Worm (Caenorhabditis elegans): Measurements from ENCODE around the gene dnj-23.

- TF ChIP-seq ZK337.2 (GFP tag; IDR thresholded peaks at IDR 0.05) (no peak), ceh-28 (tag; optimal IDR thresholded peaks at IDR 0.05) (no peak), fos-1 (tag; optimal IDR thresholded peaks at IDR 0.05) (no peak), dpl-1 (GFP tag; optimal IDR thresholded peaks at IDR 0.05) (no peak), vab-7 (GFP tag; IDR thresholded peaks at IDR 0.05) (no peak), mdl-1 (tag; optimal IDR thresholded peaks at IDR 0.05) (no peak), dve-1 (tag; optimal IDR thresholded peaks at IDR 0.05; ENCODE audit: insufficient read depth) (no peak), mxl-3 (GFP tag; optimal IDR thresholded peaks at IDR 0.05) (no peak), aha-1 (tag) (no peak), daf-12 (tag; optimal IDR thresholded peaks at IDR 0.05) (no peak)
These were observed 1.2 kb downstream of the dnj-23 start, which contains the start of gene dyrb-1 for ce11 chrII:9107095-9107769.
